In the genomic region with DNA sequence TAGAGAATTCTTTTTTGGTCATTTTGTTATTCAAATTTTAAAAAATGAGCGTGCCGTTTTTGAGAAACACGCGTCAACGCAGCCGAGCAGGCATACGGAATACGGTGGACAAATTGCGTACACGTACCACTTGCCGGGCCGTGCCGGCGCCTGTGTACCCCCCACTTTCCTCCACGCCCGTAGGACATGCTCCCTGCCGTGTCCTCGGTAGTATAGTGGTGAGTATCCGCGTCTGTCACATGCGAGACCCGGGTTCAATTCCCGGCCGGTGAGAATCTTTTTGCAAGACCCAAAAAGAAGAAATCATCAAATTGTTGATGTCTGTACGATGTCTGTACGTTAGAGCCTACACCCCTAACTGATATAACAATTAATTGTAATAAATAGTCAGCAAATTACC, we compare ENCODE assay signal across 2 worm cellular contexts.
TF ChIP-seq lines count a peak whose summit lies in the region.

No protein-coding gene starts in this region.

TF ChIP-seq in whole organism, L4 larva, 104 proteins besides CTCF, POLR2A, EP300 and RAD21 (continued from another document):
- TF ChIP-seq snpc-1.2 (GFP tag; IDR thresholded peaks at IDR 0.05; lab: Robert Waterston, UW) (no peak), ama-1 (optimal IDR thresholded peaks at IDR 0.05; lab: Kevin White, UChicago) (no peak), F44E2.7 (GFP tag; IDR thresholded peaks at IDR 0.05; lab: Robert Waterston, UW) (0 out of 2 replicates have a peak, but pooled peaks have one; percentile 67), Y75B8A.6 (GFP tag; IDR thresholded peaks at IDR 0.05; lab: Robert Waterston, UW) (no peak), zfp-2 (tag; optimal IDR thresholded peaks at IDR 0.05; lab: Kevin White, UChicago) (no peak), tra-1 (GFP tag; IDR thresholded peaks at IDR 0.05; lab: Robert Waterston, UW) (peak; percentile 67; the same call in 1 of the 2 replicates), dmd-9 (GFP tag; IDR thresholded peaks at IDR 0.05; lab: Robert Waterston, UW) (0 out of 2 replicates have a peak, but pooled peaks have one; percentile 48), daf-8 (GFP tag; IDR thresholded peaks at IDR 0.05; lab: Robert Waterston, UW) (no peak), daf-16 (GFP tag; optimal IDR thresholded peaks at IDR 0.05; lab: Kevin White, UChicago) (peak in 1 of 2 experiments; percentile 5), daf-16 (tag; optimal IDR thresholded peaks at IDR 0.05; lab: Kevin White, UChicago) (peak; percentile 18), saeg-2 (GFP tag; IDR thresholded peaks at IDR 0.05; lab: Robert Waterston, UW) (no peak), aly-2 (tag; optimal IDR thresholded peaks at IDR 0.05; lab: Kevin White, UChicago) (no peak), gei-8 (GFP tag; optimal IDR thresholded peaks at IDR 0.05; lab: Kevin White, UChicago) (no peak), D1046.2 (GFP tag; IDR thresholded peaks at IDR 0.05; lab: Robert Waterston, UW) (0 out of 2 replicates have a peak, but pooled peaks have one; percentile 34), lim-7 (GFP tag; IDR thresholded peaks at IDR 0.05; lab: Robert Waterston, UW) (peak; percentile 75), pha-4 (GFP tag; IDR thresholded peaks at IDR 0.05; lab: Robert Waterston, UW) (0 out of 2 replicates have a peak, but pooled peaks have one; percentile 18), pha-4 (tag; optimal IDR thresholded peaks at IDR 0.05; lab: Kevin White, UChicago) (no peak), lin-1 (GFP tag; IDR thresholded peaks at IDR 0.05; lab: Robert Waterston, UW) (no peak), fos-1 (tag; optimal IDR thresholded peaks at IDR 0.05; lab: Kevin White, UChicago) (no peak), php-3 (GFP tag; IDR thresholded peaks at IDR 0.05; lab: Robert Waterston, UW) (0 out of 2 replicates have a peak, but pooled peaks have one; percentile 25), lin-38 (GFP tag; IDR thresholded peaks at IDR 0.05; lab: Robert Waterston, UW) (peak; percentile 58), ztf-7 (tag; optimal IDR thresholded peaks at IDR 0.05; lab: Kevin White, UChicago) (no peak), dmd-8 (GFP tag; IDR thresholded peaks at IDR 0.05; lab: Robert Waterston, UW) (0 out of 2 replicates have a peak, but pooled peaks have one; percentile 53), Y48G9A.11 (GFP tag; IDR thresholded peaks at IDR 0.05; lab: Robert Waterston, UW) (no peak), Y105C5A.15 (GFP tag; IDR thresholded peaks at IDR 0.05; lab: Robert Waterston, UW) (0 out of 2 replicates have a peak, but pooled peaks have one; percentile 42), lin-29 (GFP tag; IDR thresholded peaks at IDR 0.05; lab: Robert Waterston, UW) (0 out of 2 replicates have a peak, but pooled peaks have one; percentile 19), zip-2 (tag; optimal IDR thresholded peaks at IDR 0.05; lab: Kevin White, UChicago) (no peak), nhr-48 (tag; optimal IDR thresholded peaks at IDR 0.05; lab: Kevin White, UChicago) (no peak), cey-2 (tag; optimal IDR thresholded peaks at IDR 0.05; lab: Kevin White, UChicago; ENCODE audit: borderline replicate concordance, insufficient read depth) (no peak), arid-1 (GFP tag; conservative IDR thresholded peaks at IDR 0.05; lab: Robert Waterston, UW) (0 out of 2 replicates have a peak, but pooled peaks have one; percentile 46), unc-39 (tag; optimal IDR thresholded peaks at IDR 0.05; lab: Kevin White, UChicago) (no peak), ceh-28 (tag; optimal IDR thresholded peaks at IDR 0.05; lab: Kevin White, UChicago) (no peak), nhr-6 (tag; optimal IDR thresholded peaks at IDR 0.05; lab: Kevin White, UChicago) (no peak), madf-9 (GFP tag; conservative IDR thresholded peaks at IDR 0.05; lab: Robert Waterston, UW) (no peak), ceh-82 (tag; optimal IDR thresholded peaks at IDR 0.05; lab: Kevin White, UChicago) (no peak), nhr-102 (tag; optimal IDR thresholded peaks at IDR 0.05; lab: Kevin White, UChicago) (no peak), unc-62 (GFP tag; optimal IDR thresholded peaks at IDR 0.05 in 1 of 2; lab: Kevin White, UChicago) (no peak), unc-62 (tag; optimal IDR thresholded peaks at IDR 0.05; lab: Kevin White, UChicago) (no peak), ceh-32 (tag; optimal IDR thresholded peaks at IDR 0.05; lab: Kevin White, UChicago; ENCODE audit: poor library complexity) (no peak), ctbp-1 (GFP tag; IDR thresholded peaks at IDR 0.05; lab: Robert Waterston, UW) (no peak), jun-1 (tag; optimal IDR thresholded peaks at IDR 0.05; lab: Kevin White, UChicago) (no peak), dpl-1 (GFP tag; optimal IDR thresholded peaks at IDR 0.05; lab: Kevin White, UChicago) (no peak), unc-130 (GFP tag; optimal IDR thresholded peaks at IDR 0.05; lab: Kevin White, UChicago) (peak; percentile 3), nhr-41 (GFP tag; IDR thresholded peaks at IDR 0.05; lab: Robert Waterston, UW) (no peak)

TF ChIP-seq in whole organism, young adult, 124 proteins besides CTCF, POLR2A, EP300 and RAD21 (continued from another document):
- TF ChIP-seq lin-40 (tag; optimal IDR thresholded peaks at IDR 0.05; lab: Kevin White, UChicago) (no peak), mcd-1 (GFP tag; IDR thresholded peaks at IDR 0.05; lab: Robert Waterston, UW) (peak; percentile 52; the same call in 1 of the 2 replicates), ccch-3 (GFP tag; optimal IDR thresholded peaks at IDR 0.05; lab: Kevin White, UChicago) (no peak), lag-1 (GFP tag; IDR thresholded peaks at IDR 0.05; lab: Robert Waterston, UW) (no peak), lin-35 (GFP tag; optimal IDR thresholded peaks at IDR 0.05; lab: Kevin White, UChicago) (no peak), ekl-4 (GFP tag; IDR thresholded peaks at IDR 0.05; lab: Robert Waterston, UW) (no peak), aptf-3 (GFP tag; IDR thresholded peaks at IDR 0.05; lab: Robert Waterston, UW) (no peak), ceh-91 (GFP tag; IDR thresholded peaks at IDR 0.05; lab: Robert Waterston, UW) (no peak), hmg-1.2 (GFP tag; IDR thresholded peaks at IDR 0.05; lab: Robert Waterston, UW) (peak; percentile 59), egrh-3 (GFP tag; IDR thresholded peaks at IDR 0.05; lab: Robert Waterston, UW) (0 out of 2 replicates have a peak, but pooled peaks have one; percentile 15), bed-1 (GFP tag; IDR thresholded peaks at IDR 0.05; lab: Robert Waterston, UW) (no peak), nfya-1 (tag; optimal IDR thresholded peaks at IDR 0.05; lab: Kevin White, UChicago; ENCODE audit: borderline replicate concordance, insufficient read depth) (no peak), efl-1 (GFP tag; optimal IDR thresholded peaks at IDR 0.05; lab: Kevin White, UChicago) (no peak), ceh-79 (tag; optimal IDR thresholded peaks at IDR 0.05; lab: Kevin White, UChicago) (no peak), Y79H2A.3 (GFP tag; conservative IDR thresholded peaks at IDR 0.05; lab: Robert Waterston, UW) (no peak), dox-1 (GFP tag; IDR thresholded peaks at IDR 0.05; lab: Robert Waterston, UW) (peak; percentile 68), lin-26 (GFP tag; IDR thresholded peaks at IDR 0.05; lab: Robert Waterston, UW) (peak; percentile 75; the same call in 1 of the 2 replicates), Y53F4B.3 (GFP tag; IDR thresholded peaks at IDR 0.05; lab: Robert Waterston, UW) (no peak), hsf-1 (GFP tag; IDR thresholded peaks at IDR 0.05; lab: Robert Waterston, UW) (no peak), akir-1 (GFP tag; optimal IDR thresholded peaks at IDR 0.05; lab: Kevin White, UChicago) (no peak), nhr-120 (GFP tag; IDR thresholded peaks at IDR 0.05; lab: Robert Waterston, UW) (no peak), ztf-28 (GFP tag; IDR thresholded peaks at IDR 0.05; lab: Robert Waterston, UW) (peak; percentile 13; the same call in 1 of the 2 replicates), dpl-1 (GFP tag; optimal IDR thresholded peaks at IDR 0.05; lab: Kevin White, UChicago) (no peak), D2030.7 (GFP tag; IDR thresholded peaks at IDR 0.05; lab: Robert Waterston, UW) (peak; percentile 62), ama-1 (optimal IDR thresholded peaks at IDR 0.05; lab: Kevin White, UChicago) (no peak), ama-1 (GFP tag; optimal IDR thresholded peaks at IDR 0.05; lab: Kevin White, UChicago) (no peak), ztf-18 (tag; optimal IDR thresholded peaks at IDR 0.05; lab: Kevin White, UChicago) (peak; percentile 17), rcor-1 (GFP tag; IDR thresholded peaks at IDR 0.05; lab: Robert Waterston, UW) (no peak), rpc-1 (optimal IDR thresholded peaks at IDR 0.05; lab: Kevin White, UChicago) (peak; percentile 46), rpc-1 (tag; optimal IDR thresholded peaks at IDR 0.05; lab: Kevin White, UChicago) (peak; percentile 72), let-526 (GFP tag; IDR thresholded peaks at IDR 0.05; lab: Robert Waterston, UW) (no peak), hlh-26 (GFP tag; conservative IDR thresholded peaks at IDR 0.05; lab: Robert Waterston, UW) (no peak), K12H6.12 (tag; optimal IDR thresholded peaks at IDR 0.05; lab: Kevin White, UChicago) (peak; percentile 1), ztf-6 (GFP tag; IDR thresholded peaks at IDR 0.05; lab: Robert Waterston, UW) (no peak), dpff-1 (tag; optimal IDR thresholded peaks at IDR 0.05; lab: Kevin White, UChicago) (no peak), F55B11.4 (tag; optimal IDR thresholded peaks at IDR 0.05; lab: Kevin White, UChicago; ENCODE audit: borderline replicate concordance, insufficient read depth) (no peak), mes-4 (tag; optimal IDR thresholded peaks at IDR 0.05; lab: Kevin White, UChicago) (peak; percentile 26), chd-7 (tag; optimal IDR thresholded peaks at IDR 0.05; lab: Kevin White, UChicago) (peak; percentile 17), F37B4.10 (GFP tag; IDR thresholded peaks at IDR 0.05; lab: Robert Waterston, UW) (no peak), sea-2 (GFP tag; IDR thresholded peaks at IDR 0.05; lab: Robert Waterston, UW) (no peak), bed-2 (GFP tag; IDR thresholded peaks at IDR 0.05; lab: Robert Waterston, UW) (no peak), zfh-2 (GFP tag; conservative IDR thresholded peaks at IDR 0.05; lab: Robert Waterston, UW) (peak; percentile 54), F52B5.7 (tag; optimal IDR thresholded peaks at IDR 0.05; lab: Kevin White, UChicago) (peak; percentile 4), F23B12.7 (tag; optimal IDR thresholded peaks at IDR 0.05; lab: Kevin White, UChicago; ENCODE audit: insufficient read depth) (no peak)
TF ChIP-seq in whole organism, young adult: peak in this region for 28.
